Fruit fly (Drosophila melanogaster): ENCODE data around the gene v.

dm6 chrX:10929613-10930012, 5.8 kb downstream of the v start:
- TF ChIP-seq psq (optimal IDR thresholded peaks at IDR 0.05) (no peak), pan (optimal IDR thresholded peaks at IDR 0.05) (no peak)

Measured in whole organism.